Worm (Caenorhabditis elegans): ENCODE data around the gene ncs-4.

The ncs-4 gene

DNA sequence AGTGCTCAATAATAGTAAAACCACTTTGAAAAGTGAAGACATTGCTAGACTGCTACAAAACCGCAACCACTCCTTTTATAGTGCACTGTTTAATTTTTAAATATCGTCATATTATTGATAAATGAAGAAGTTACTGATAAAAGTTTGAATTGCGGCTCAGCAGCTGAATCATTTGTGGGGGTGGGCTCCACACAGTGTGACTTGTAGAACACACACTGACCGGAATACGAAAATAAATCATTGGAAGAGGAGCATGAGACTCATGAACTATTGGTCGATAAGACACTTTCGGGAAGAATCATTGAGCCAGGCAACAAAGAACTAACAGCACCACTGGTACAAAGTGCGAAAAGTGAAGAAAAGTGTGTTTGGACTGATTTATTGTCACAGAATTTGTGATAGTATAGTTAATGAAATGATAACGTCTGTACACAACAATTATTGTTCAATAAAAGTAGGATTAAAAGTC lies 34.3 kb upstream of the ncs-4 start, which contains the start of gene oac-14:
oac-14 (minus strand) TSS at position 51 of the 469 bp plus-strand sequence.
- TF ChIP-seq cebp-1 (GFP tag; IDR thresholded peaks at IDR 0.05): no peak
- peak; percentile 33 for TF ChIP-seq cebp-1 (tag; optimal IDR thresholded peaks at IDR 0.05)
- TF ChIP-seq attf-5 (GFP tag; optimal IDR thresholded peaks at IDR 0.05): no peak
- peak; percentile 8 for TF ChIP-seq tlf-1 (GFP tag; optimal IDR thresholded peaks at IDR 0.05)
- TF ChIP-seq dox-1 (GFP tag; IDR thresholded peaks at IDR 0.05): 0 out of 2 replicates have a peak, but pooled peaks have one; percentile 24
- TF ChIP-seq athp-1 (tag; optimal IDR thresholded peaks at IDR 0.05): no peak
- no peak for TF ChIP-seq cebp-2 (GFP tag; IDR thresholded peaks at IDR 0.05)
- TF ChIP-seq snpc-4 (GFP tag; optimal IDR thresholded peaks at IDR 0.05): no peak
- TF ChIP-seq snpc-4 (tag; optimal IDR thresholded peaks at IDR 0.05): peak in 1 of 4 experiments; percentile 32
- peak; percentile 67 for TF ChIP-seq ztf-22 (GFP tag; optimal IDR thresholded peaks at IDR 0.05)
- peak; percentile 21 for TF ChIP-seq madf-10 (tag; optimal IDR thresholded peaks at IDR 0.05)
- TF ChIP-seq zfh-2 (GFP tag; conservative IDR thresholded peaks at IDR 0.05): no peak
- peak; percentile 43 for TF ChIP-seq ets-4 (GFP tag; optimal IDR thresholded peaks at IDR 0.05)
- TF ChIP-seq nhr-80 (tag; optimal IDR thresholded peaks at IDR 0.05): peak; percentile 94
- TF ChIP-seq dpff-1 (tag; optimal IDR thresholded peaks at IDR 0.05): no peak
- no peak for TF ChIP-seq ztf-18 (tag; optimal IDR thresholded peaks at IDR 0.05)
- TF ChIP-seq atf-7 (tag; optimal IDR thresholded peaks at IDR 0.05): peak; percentile 57
- no peak for TF ChIP-seq lin-26 (GFP tag; IDR thresholded peaks at IDR 0.05)
- no peak for TF ChIP-seq ZK185.1 (tag; optimal IDR thresholded peaks at IDR 0.05; ENCODE audit: poor library complexity, severe bottlenecking)
- no peak for TF ChIP-seq madf-8 (GFP tag; conservative IDR thresholded peaks at IDR 0.05)
- TF ChIP-seq B0035.1 (tag; optimal IDR thresholded peaks at IDR 0.05): no peak
- TF ChIP-seq rcor-1 (GFP tag; IDR thresholded peaks at IDR 0.05): no peak
- no peak for TF ChIP-seq pbrm-1 (GFP tag; IDR thresholded peaks at IDR 0.05)
- peak; percentile 20 for TF ChIP-seq lin-40 (tag; optimal IDR thresholded peaks at IDR 0.05)
- TF ChIP-seq F49E8.2 (tag; optimal IDR thresholded peaks at IDR 0.05; ENCODE audit: insufficient read depth): no peak
- TF ChIP-seq let-607 (tag; optimal IDR thresholded peaks at IDR 0.05): peak in 1 of 2 experiments; percentile 56
- TF ChIP-seq mcd-1 (GFP tag; IDR thresholded peaks at IDR 0.05): peak; percentile 13; the same call in 1 of the 2 replicates
- no peak for TF ChIP-seq sptf-2 (GFP tag; optimal IDR thresholded peaks at IDR 0.05)

ce11 chrX:10145011-10145410 lies 31.3 kb upstream of the ncs-4 start:
- TF ChIP-seq ceh-40 (GFP tag; IDR thresholded peaks at IDR 0.05): peak; percentile 56; the same call in 1 of the 2 replicates
- TF ChIP-seq nfya-1 (tag; optimal IDR thresholded peaks at IDR 0.05; ENCODE audit: borderline replicate concordance, insufficient read depth): no peak
- peak; percentile 48; the same call in 1 of the 2 replicates for TF ChIP-seq ceh-100 (GFP tag; IDR thresholded peaks at IDR 0.05)
- TF ChIP-seq Y79H2A.3 (GFP tag; conservative IDR thresholded peaks at IDR 0.05): no peak
- TF ChIP-seq B0035.1 (tag; optimal IDR thresholded peaks at IDR 0.05): no peak
- TF ChIP-seq D2030.7 (GFP tag; IDR thresholded peaks at IDR 0.05): peak; percentile 81
- no peak for TF ChIP-seq xnd-1 (tag; optimal IDR thresholded peaks at IDR 0.05)
- peak; percentile 80; the same call in 1 of the 2 replicates for TF ChIP-seq sea-2 (GFP tag; IDR thresholded peaks at IDR 0.05)
- TF ChIP-seq T26A5.8 (tag; optimal IDR thresholded peaks at IDR 0.05): peak; percentile 53
- no peak for TF ChIP-seq egrh-3 (GFP tag; IDR thresholded peaks at IDR 0.05)
- TF ChIP-seq aptf-2 (GFP tag; conservative IDR thresholded peaks at IDR 0.05): no peak
- peak; percentile 72 for TF ChIP-seq ztf-28 (GFP tag; IDR thresholded peaks at IDR 0.05)
- TF ChIP-seq unc-62 (GFP tag; optimal IDR thresholded peaks at IDR 0.05): no peak
- TF ChIP-seq ztf-3 (GFP tag; optimal IDR thresholded peaks at IDR 0.05): no peak
- TF ChIP-seq rpc-1 (optimal IDR thresholded peaks at IDR 0.05): peak; percentile 89
- peak; percentile 89 for TF ChIP-seq rpc-1 (tag; optimal IDR thresholded peaks at IDR 0.05)
- TF ChIP-seq Y95B8A.8 (GFP tag; IDR thresholded peaks at IDR 0.05): 0 out of 2 replicates have a peak, but pooled peaks have one; percentile 21
- TF ChIP-seq F49E8.2 (tag; optimal IDR thresholded peaks at IDR 0.05; ENCODE audit: insufficient read depth): no peak
- no peak for TF ChIP-seq ceh-79 (tag; optimal IDR thresholded peaks at IDR 0.05)
- TF ChIP-seq nhr-27 (tag; optimal IDR thresholded peaks at IDR 0.05): no peak
- TF ChIP-seq F57A8.1 (GFP tag; optimal IDR thresholded peaks at IDR 0.05): peak; percentile 19
- peak; percentile 64 for TF ChIP-seq K11D2.4 (GFP tag; IDR thresholded peaks at IDR 0.05)
- TF ChIP-seq lin-40 (tag; optimal IDR thresholded peaks at IDR 0.05): peak; percentile 76
- peak; percentile 47 for TF ChIP-seq unc-130 (GFP tag; optimal IDR thresholded peaks at IDR 0.05)
- TF ChIP-seq zfh-2 (GFP tag; conservative IDR thresholded peaks at IDR 0.05): peak; percentile 42; the same call in 1 of the 2 replicates

All from whole organism, young adult.